Worm (Caenorhabditis elegans): Measurements from ENCODE around the gene cutl-1.

The cutl-1 gene

ce11 chrV:13373643-13374042, 32.3 kb downstream of the cutl-1 start (continued):
- TF ChIP-seq sma-9 (GFP tag; optimal IDR thresholded peaks at IDR 0.05) (peak; percentile 82), sma-9 (tag; optimal IDR thresholded peaks at IDR 0.05) (no peak), lin-11 (tag; optimal IDR thresholded peaks at IDR 0.05) (no peak), mdl-1 (tag; optimal IDR thresholded peaks at IDR 0.05) (no peak), ama-1 (optimal IDR thresholded peaks at IDR 0.05) (no peak), nhr-21 (tag; optimal IDR thresholded peaks at IDR 0.05) (peak; percentile 68), Y55F3AM.14 (GFP tag; optimal IDR thresholded peaks at IDR 0.05) (no peak), aly-2 (tag; optimal IDR thresholded peaks at IDR 0.05) (no peak), gmeb-1 (tag; optimal IDR thresholded peaks at IDR 0.05) (peak; percentile 30), unc-39 (tag; optimal IDR thresholded peaks at IDR 0.05) (no peak), F13H6.1 (tag; optimal IDR thresholded peaks at IDR 0.05) (peak; percentile 46)

ce11 chrV:13372821-13373220, 33.1 kb downstream of the cutl-1 start:
- TF ChIP-seq fos-1 (tag; optimal IDR thresholded peaks at IDR 0.05) (peak; percentile 77), mdl-1 (tag; optimal IDR thresholded peaks at IDR 0.05) (no peak), F13H6.1 (tag; optimal IDR thresholded peaks at IDR 0.05) (no peak)

ce11 chrV:13371336-13371735, 34.6 kb downstream of the cutl-1 start:
- TF ChIP-seq ztf-1 (GFP tag; conservative IDR thresholded peaks at IDR 0.05) (no peak), nhr-21 (tag; optimal IDR thresholded peaks at IDR 0.05) (peak; percentile 89), crh-2 (tag; optimal IDR thresholded peaks at IDR 0.05) (peak; percentile 76), sma-3 (GFP tag; optimal IDR thresholded peaks at IDR 0.05) (peak; percentile 81), nhr-10 (tag; optimal IDR thresholded peaks at IDR 0.05) (no peak), dmd-4 (tag; optimal IDR thresholded peaks at IDR 0.05) (no peak), ztf-11 (tag; optimal IDR thresholded peaks at IDR 0.05) (no peak), lin-11 (tag; optimal IDR thresholded peaks at IDR 0.05) (no peak), F13H6.1 (tag; optimal IDR thresholded peaks at IDR 0.05) (peak; percentile 83), sem-4 (tag; optimal IDR thresholded peaks at IDR 0.05) (peak; percentile 77), mbf-1 (tag; optimal IDR thresholded peaks at IDR 0.05) (no peak), egl-27 (tag; optimal IDR thresholded peaks at IDR 0.05) (peak; percentile 79), ama-1 (optimal IDR thresholded peaks at IDR 0.05) (no peak), unc-39 (tag; optimal IDR thresholded peaks at IDR 0.05) (no peak), lin-13 (GFP tag; optimal IDR thresholded peaks at IDR 0.05) (peak; percentile 64), peb-1 (tag; optimal IDR thresholded peaks at IDR 0.05) (no peak), ceh-82 (tag; optimal IDR thresholded peaks at IDR 0.05) (no peak), nhr-237 (tag; optimal IDR thresholded peaks at IDR 0.05) (no peak), alr-1 (tag; optimal IDR thresholded peaks at IDR 0.05) (no peak), nhr-12 (tag; optimal IDR thresholded peaks at IDR 0.05) (no peak), C34F6.9 (tag; optimal IDR thresholded peaks at IDR 0.05) (peak; percentile 35), blmp-1 (tag; optimal IDR thresholded peaks at IDR 0.05; ENCODE audit: insufficient read depth) (peak; percentile 76), nhr-6 (tag; optimal IDR thresholded peaks at IDR 0.05) (no peak), gmeb-1 (tag; optimal IDR thresholded peaks at IDR 0.05) (peak; percentile 63), mab-5 (tag; optimal IDR thresholded peaks at IDR 0.05) (no peak), sma-9 (GFP tag; optimal IDR thresholded peaks at IDR 0.05) (peak; percentile 77), sma-9 (tag; optimal IDR thresholded peaks at IDR 0.05) (no peak), nhr-129 (tag; optimal IDR thresholded peaks at IDR 0.05) (peak; percentile 87), fos-1 (tag; optimal IDR thresholded peaks at IDR 0.05) (peak; percentile 74), Y55F3AM.14 (GFP tag; optimal IDR thresholded peaks at IDR 0.05) (no peak), lsy-2 (tag; optimal IDR thresholded peaks at IDR 0.05) (peak in 1 of 2 experiments; percentile 58), aly-2 (tag; optimal IDR thresholded peaks at IDR 0.05) (no peak), zag-1 (tag; optimal IDR thresholded peaks at IDR 0.05) (no peak), unc-55 (GFP tag; optimal IDR thresholded peaks at IDR 0.05) (no peak), ztf-4 (tag; optimal IDR thresholded peaks at IDR 0.05) (peak; percentile 58), ZK546.5 (tag; optimal IDR thresholded peaks at IDR 0.05) (no peak), nhr-25 (tag; optimal IDR thresholded peaks at IDR 0.05) (peak; percentile 99), ceh-16 (tag; optimal IDR thresholded peaks at IDR 0.05) (peak; percentile 92), mdl-1 (tag; optimal IDR thresholded peaks at IDR 0.05) (peak in 1 of 2 experiments; percentile 48), unc-62 (GFP tag; optimal IDR thresholded peaks at IDR 0.05) (no peak)

Measured in whole organism, L2 larva.